Worm (Caenorhabditis elegans) whole organism, L4 larva: ENCODE data around the gene oac-3.

Experiments
- D1046.2 ChIP-seq: fragments of 200-800 bp; sonication (Bioruptor generic); IDR thresholded peaks from 2 replicates; pipeline ENCODE4 v1.3.6; 2022; ENCODE audit warnings: missing genetic modification characterization, missing compliant biosample characterization
- F49E8.2 ChIP-seq: sonication (generic microtip); optimal IDR thresholded peaks from 2 replicates; lab custom pipeline; 2016; ENCODE audit warnings: missing compliant biosample characterization, mild to moderate bottlenecking, missing genetic modification characterization, borderline replicate concordance
- T20F7.1 ChIP-seq: fragments of 200-800 bp; sonication (Bioruptor generic); optimal IDR thresholded peaks from 2 replicates; lab custom pipeline; 2018; ENCODE audit warnings: mild to moderate bottlenecking, missing genetic modification characterization, missing compliant biosample characterization
- Y48G9A.11 ChIP-seq: fragments of 200-800 bp; sonication (Bioruptor generic); IDR thresholded peaks from 2 replicates; pipeline ENCODE4 v1.3.6; 2022; ENCODE audit warnings: missing genetic modification reagents, missing genetic modification characterization, missing compliant biosample characterization
- Y75B8A.6 ChIP-seq: fragments of 200-800 bp; sonication (Bioruptor generic); IDR thresholded peaks from 2 replicates; pipeline ENCODE4 v1.3.6; 2022; ENCODE audit warnings: missing genetic modification reagents, missing genetic modification characterization, missing compliant biosample characterization
- ZK337.2 ChIP-seq: fragments of 200-800 bp; sonication (Bioruptor generic); IDR thresholded peaks from 2 replicates; pipeline ENCODE4 v1.3.6; 2022; ENCODE audit warnings: missing genetic modification reagents, missing genetic modification characterization, missing compliant biosample characterization
- ZK546.5 ChIP-seq, 2 experiments: sonication (generic microtip); optimal IDR thresholded peaks; 2 replicates each; lab custom pipeline; 2017; ENCODE audit warnings: missing biosample characterization in 2 of 2, missing genetic modification characterization in 2 of 2
- aha-1 ChIP-seq: fragments of 150-350 bp; peaks from one replicate; lab custom pipeline; 2014; ENCODE audit warnings: missing biosample characterization, missing genetic modification characterization
- aly-2 ChIP-seq: sonication (generic microtip); optimal IDR thresholded peaks from 2 replicates; lab custom pipeline; 2018; ENCODE audit warnings: missing biosample characterization, missing genetic modification characterization
- attf-4 ChIP-seq: sonication (generic microtip); optimal IDR thresholded peaks from 3 replicates; lab custom pipeline; 2017; ENCODE audit warnings: missing biosample characterization, missing genetic modification characterization
- ceh-28 ChIP-seq: fragments of 150-350 bp; optimal IDR thresholded peaks from 2 replicates; lab custom pipeline; 2014; ENCODE audit warnings: missing biosample characterization, missing genetic modification reagents, missing genetic modification characterization
- ceh-32 ChIP-seq: sonication (generic microtip); optimal IDR thresholded peaks from 2 replicates; lab custom pipeline; 2016; ENCODE audit warnings: mild to moderate bottlenecking, missing genetic modification characterization, missing compliant biosample characterization; ENCODE audit not compliant: poor library complexity
- ceh-44 ChIP-seq: fragments of 200-800 bp; sonication (Bioruptor generic); IDR thresholded peaks from 2 replicates; pipeline ENCODE4 v1.3.6; 2022; ENCODE audit warnings: missing genetic modification reagents, missing genetic modification characterization, missing compliant biosample characterization
- ctbp-1 ChIP-seq: fragments of 200-800 bp; sonication (Bioruptor generic); IDR thresholded peaks from 2 replicates; pipeline ENCODE4 v1.3.6; 2022; ENCODE audit warnings: missing genetic modification reagents, missing genetic modification characterization, missing compliant biosample characterization
- daf-16 ChIP-seq, 3 experiments: sonication (generic microtip); optimal IDR thresholded peaks; 2 replicates each; lab custom pipeline; 2016 to 2017; ENCODE audit warnings: missing genetic modification characterization in 3 of 3, missing genetic modification reagents in 3 of 3, mild to moderate bottlenecking in 2 of 3, missing compliant biosample characterization in 2 of 3, missing biosample characterization in 1 of 3, moderate library complexity in 1 of 3
- daf-8 ChIP-seq: fragments of 200-800 bp; sonication (Bioruptor generic); IDR thresholded peaks from 2 replicates; pipeline ENCODE4 v1.3.6; 2022; ENCODE audit warnings: missing genetic modification characterization, missing compliant biosample characterization
- duxl-1 ChIP-seq: sonication (generic microtip); optimal IDR thresholded peaks from 2 replicates; lab custom pipeline; 2016; ENCODE audit warnings: mild to moderate bottlenecking, missing genetic modification characterization, moderate library complexity, missing compliant biosample characterization; ENCODE audit not compliant: poor library complexity
- egl-43 ChIP-seq: fragments of 200-800 bp; sonication (Bioruptor generic); IDR thresholded peaks from 2 replicates; pipeline ENCODE4 v1.3.6; 2022; ENCODE audit warnings: missing genetic modification reagents, missing genetic modification characterization, missing compliant biosample characterization
- fos-1 ChIP-seq: fragments of 150-350 bp; optimal IDR thresholded peaks from 2 replicates; lab custom pipeline; 2014; ENCODE audit warnings: missing biosample characterization, missing genetic modification characterization
- gei-8 ChIP-seq: fragments of 200-800 bp; sonication (Bioruptor generic); optimal IDR thresholded peaks from 2 replicates; lab custom pipeline; 2018; ENCODE audit warnings: mild to moderate bottlenecking, missing genetic modification characterization, missing compliant biosample characterization
- hif-1 ChIP-seq, 2 experiments: sonication (generic microtip); optimal IDR thresholded peaks; 2 replicates each; lab custom pipeline; 2016 to 2017; ENCODE audit warnings: missing compliant biosample characterization in 2 of 2, missing genetic modification characterization in 2 of 2, missing genetic modification reagents in 2 of 2, missing genotype in 2 of 2, mild to moderate bottlenecking in 1 of 2
- hlh-11 ChIP-seq: fragments of 200-800 bp; sonication (Bioruptor generic); optimal IDR thresholded peaks from 2 replicates; lab custom pipeline; 2018; ENCODE audit warnings: mild to moderate bottlenecking, missing genetic modification characterization, missing compliant biosample characterization
- hlh-30 ChIP-seq: sonication (generic microtip); optimal IDR thresholded peaks from 2 replicates; lab custom pipeline; 2017; ENCODE audit warnings: antibody characterized with exemption, mild to moderate bottlenecking, missing genetic modification characterization, missing compliant biosample characterization; ENCODE audit not compliant: insufficient read depth
- hmg-1.1 ChIP-seq: fragments of 200-800 bp; sonication (Bioruptor generic); IDR thresholded peaks from 2 replicates; pipeline ENCODE4 v1.3.6; 2022; ENCODE audit warnings: missing genetic modification reagents, missing genetic modification characterization, missing compliant biosample characterization
- jun-1 ChIP-seq: fragments of 150-350 bp; optimal IDR thresholded peaks from 2 replicates; lab custom pipeline; 2014; ENCODE audit warnings: missing biosample characterization, missing genetic modification reagents, missing genetic modification characterization
- lin-39 ChIP-seq: fragments of 150-350 bp; optimal IDR thresholded peaks from 2 replicates; lab custom pipeline; 2014; ENCODE audit warnings: missing biosample characterization, missing genetic modification reagents, missing genetic modification characterization
- mdl-1 ChIP-seq, 2 experiments: fragments of 150-350 bp in 1 of 2; sonication (generic microtip) in 1 of 2; optimal IDR thresholded peaks; 2 replicates each; lab custom pipeline; 2014 to 2017; ENCODE audit warnings: missing biosample characterization in 2 of 2, missing genetic modification characterization in 2 of 2
- nhr-102 ChIP-seq: sonication (generic microtip); optimal IDR thresholded peaks from 2 replicates; lab custom pipeline; 2016; ENCODE audit warnings: mild to moderate bottlenecking, missing genetic modification characterization, moderate library complexity, missing compliant biosample characterization
- nhr-11 ChIP-seq: fragments of 150-350 bp; optimal IDR thresholded peaks from 2 replicates; lab custom pipeline; 2014; ENCODE audit warnings: missing biosample characterization, missing genetic modification characterization
- nhr-28 ChIP-seq: fragments of 150-350 bp; optimal IDR thresholded peaks from 2 replicates; lab custom pipeline; 2014; ENCODE audit warnings: missing biosample characterization, missing genetic modification characterization
- nhr-76 ChIP-seq: fragments of 150-350 bp; optimal IDR thresholded peaks from 2 replicates; lab custom pipeline; 2014; ENCODE audit warnings: missing biosample characterization, missing genetic modification characterization
- nhr-77 ChIP-seq: fragments of 150-350 bp; optimal IDR thresholded peaks from 2 replicates; lab custom pipeline; 2014; ENCODE audit warnings: missing biosample characterization, missing genetic modification characterization
- pha-4 ChIP-seq, 2 experiments: fragments of 150-350 bp in 1 of 2; fragments of 200-800 bp in 1 of 2; sonication (Bioruptor generic) in 1 of 2; IDR thresholded peaks in 1 of 2; optimal IDR thresholded peaks in 1 of 2; 2 replicates each; pipeline versions ENCODE4 v1.3.6 to Lab custom; 2014 to 2022; ENCODE audit warnings: missing genetic modification characterization in 2 of 2, missing genetic modification reagents in 2 of 2, missing biosample characterization in 1 of 2, missing compliant biosample characterization in 1 of 2
- spr-3 ChIP-seq: fragments of 200-800 bp; sonication (Bioruptor generic); optimal IDR thresholded peaks from 2 replicates; lab custom pipeline; 2018; ENCODE audit warnings: mild to moderate bottlenecking, missing genetic modification characterization, missing compliant biosample characterization
- tra-1 ChIP-seq: fragments of 200-800 bp; sonication (Bioruptor generic); IDR thresholded peaks from 2 replicates; pipeline ENCODE4 v1.3.6; 2022; ENCODE audit warnings: missing genetic modification reagents, missing genetic modification characterization, missing compliant biosample characterization
- unc-130 ChIP-seq: sonication (generic microtip); optimal IDR thresholded peaks from 2 replicates; lab custom pipeline; 2016; ENCODE audit warnings: missing genetic modification reagents, missing genetic modification characterization, missing compliant biosample characterization
- unc-39 ChIP-seq: sonication (generic microtip); optimal IDR thresholded peaks from 2 replicates; lab custom pipeline; 2017; ENCODE audit warnings: missing biosample characterization, missing genetic modification characterization
- zag-1 ChIP-seq: fragments of 150-350 bp; optimal IDR thresholded peaks from 2 replicates; lab custom pipeline; 2014; ENCODE audit warnings: missing biosample characterization, missing genetic modification characterization
- zfp-3 ChIP-seq: fragments of 200-800 bp; sonication (Bioruptor generic); conservative IDR thresholded peaks from 2 replicates; pipeline ENCODE4 v1.3.6; 2022; ENCODE audit warnings: missing genetic modification reagents, missing genetic modification characterization, missing compliant biosample characterization
- zip-11 ChIP-seq: fragments of 200-800 bp; sonication (Bioruptor generic); IDR thresholded peaks from 2 replicates; pipeline ENCODE4 v1.3.6; 2022; ENCODE audit warnings: missing genetic modification characterization, missing compliant biosample characterization
- zip-2 ChIP-seq: fragments of 150-350 bp; optimal IDR thresholded peaks from 2 replicates; lab custom pipeline; 2014; ENCODE audit warnings: missing biosample characterization, missing genetic modification characterization
- ztf-7 ChIP-seq: fragments of 150-350 bp; optimal IDR thresholded peaks from 2 replicates; lab custom pipeline; 2014; ENCODE audit warnings: missing biosample characterization, missing genetic modification characterization

oac-3 gene

DNA sequence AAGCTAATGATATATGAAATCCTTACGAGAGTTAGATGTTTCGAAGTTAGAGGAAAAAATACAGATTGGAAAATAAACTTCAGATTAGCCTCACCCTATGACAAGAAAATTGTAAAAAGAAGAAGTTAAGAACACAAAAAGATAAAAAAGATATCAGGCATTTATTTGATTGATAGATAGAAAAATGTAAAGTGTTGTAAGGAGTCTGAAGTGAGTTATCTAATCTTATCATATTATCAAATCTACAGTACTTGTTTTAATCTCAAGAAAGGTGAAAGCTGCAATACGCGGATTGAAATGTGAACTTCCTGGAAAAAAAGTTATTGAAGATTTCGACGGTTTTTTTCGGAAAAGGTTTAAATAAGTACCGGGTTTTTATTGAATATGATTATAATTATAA is 36.1 kb downstream of the oac-3 start:
- TF ChIP-seq zip-2 (tag; lab: Kevin White, UChicago) (no peak), nhr-76 (tag; lab: Kevin White, UChicago) (no peak), zfp-3 (GFP tag; lab: Robert Waterston, UW) (no peak), daf-16 (GFP tag; optimal IDR thresholded peaks at IDR 0.05; lab: Kevin White, UChicago) (no peak), daf-16 (tag; optimal IDR thresholded peaks at IDR 0.05; lab: Kevin White, UChicago) (no peak), T20F7.1 (GFP tag; lab: Kevin White, UChicago) (no peak), ZK546.5 (tag; optimal IDR thresholded peaks at IDR 0.05; lab: Kevin White, UChicago) (no peak), nhr-28 (tag; lab: Kevin White, UChicago) (no peak), lin-39 (no peak), ctbp-1 (GFP tag; lab: Robert Waterston, UW) (no peak), D1046.2 (GFP tag; lab: Robert Waterston, UW) (no peak), ZK337.2 (GFP tag; lab: Robert Waterston, UW) (no peak), gei-8 (no peak), aly-2 (tag; lab: Kevin White, UChicago) (no peak), zip-11 (no peak)

DNA sequence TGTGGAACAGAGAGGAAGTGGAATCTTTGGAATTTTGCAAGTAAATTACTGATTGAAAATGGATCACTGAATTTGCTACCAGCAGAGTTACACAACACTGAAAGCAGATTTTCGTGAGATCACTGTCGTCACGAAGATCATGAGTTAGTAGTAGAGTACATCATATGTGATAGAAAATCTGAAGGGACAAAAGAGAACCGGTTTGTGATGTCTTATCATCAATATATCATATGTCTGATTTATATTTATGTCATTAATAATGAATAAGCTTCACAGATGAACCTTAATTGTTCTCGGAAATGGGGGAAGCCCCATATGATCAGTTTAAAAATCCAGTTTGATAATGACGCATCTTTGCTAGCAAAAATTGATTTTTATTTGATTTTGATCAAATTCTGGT is 36.7 kb downstream of the oac-3 start:
- TF ChIP-seq pha-4 (GFP tag; IDR thresholded peaks at IDR 0.05; lab: Robert Waterston, UW) (no peak), pha-4 (tag; optimal IDR thresholded peaks at IDR 0.05; lab: Kevin White, UChicago) (no peak), hif-1 (tag; optimal IDR thresholded peaks at IDR 0.05; lab: Kevin White, UChicago) (no peak), attf-4 (no peak), nhr-28 (tag; lab: Kevin White, UChicago) (peak; percentile 33), mdl-1 (tag; optimal IDR thresholded peaks at IDR 0.05; lab: Kevin White, UChicago) (peak in 1 of 2 experiments; percentile 44), hlh-30 (peak; percentile 70), aha-1 (peak; percentile 23)
- TF ChIP-seq, all 104 proteins: peak for 4

DNA sequence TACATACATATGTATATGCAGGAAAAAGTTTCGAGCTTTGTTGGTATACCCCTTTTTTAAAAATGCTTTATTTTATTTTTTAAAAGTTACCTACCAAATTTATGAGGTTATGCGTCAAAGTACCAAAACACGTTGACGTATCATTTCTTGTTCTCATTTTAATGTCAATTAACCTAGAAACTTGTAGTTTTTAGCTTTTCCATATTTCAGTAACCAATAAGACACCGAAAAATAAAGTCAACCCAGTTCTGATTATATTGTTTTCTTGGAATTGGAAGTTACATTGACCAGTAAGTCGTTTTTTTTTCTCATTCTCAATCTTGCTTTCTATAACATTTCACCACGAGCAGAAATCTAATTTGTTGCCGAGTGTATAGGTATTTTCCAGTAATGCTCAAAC is 37.5 kb downstream of the oac-3 start, which contains the start of gene srw-145:
Gene srw-145 (plus strand): TSS at position 301 of the 400 bp plus-strand sequence.
- TF ChIP-seq egl-43 (no peak), aha-1 (peak; percentile 41), daf-16 (GFP tag; optimal IDR thresholded peaks at IDR 0.05; lab: Kevin White, UChicago) (no peak), daf-16 (tag; optimal IDR thresholded peaks at IDR 0.05; lab: Kevin White, UChicago) (no peak), ztf-7 (no peak), Y48G9A.11 (GFP tag; lab: Robert Waterston, UW) (no peak), nhr-11 (peak; percentile 6)
- TF ChIP-seq, all 104 proteins: peak for 2

DNA sequence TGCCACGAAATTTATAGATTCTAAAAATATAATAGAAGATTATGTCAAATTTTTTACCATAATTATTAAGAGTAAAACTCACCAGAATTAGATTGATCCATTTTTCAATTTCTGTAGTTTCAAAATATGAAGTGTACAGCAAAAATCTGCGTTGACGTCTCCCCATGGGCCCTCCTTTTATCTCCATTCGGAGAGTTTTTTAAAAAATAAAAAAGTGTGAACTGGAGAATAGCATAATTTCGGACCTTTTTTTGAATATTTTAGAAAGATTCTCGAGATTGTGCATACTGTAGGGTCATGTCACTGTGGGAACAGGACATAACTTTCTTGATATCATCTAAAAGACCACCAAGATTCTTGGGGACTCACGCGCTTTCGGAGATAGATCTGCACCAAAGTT is 42.8 kb downstream of the oac-3 start, which contains the start of gene dpr-1:
Gene dpr-1 (minus strand): TSS at position 101 of the 400 bp plus-strand sequence.
- no peak for TF ChIP-seq ceh-32 (tag; lab: Kevin White, UChicago)
- no peak for TF ChIP-seq ceh-28 (tag; lab: Kevin White, UChicago)
- no peak for TF ChIP-seq gei-8
- TF ChIP-seq nhr-76 (tag; lab: Kevin White, UChicago), result no peak
- no peak for TF ChIP-seq zip-2 (tag; lab: Kevin White, UChicago)
- TF ChIP-seq zag-1 (tag; lab: Kevin White, UChicago), result no peak
- no peak for TF ChIP-seq aha-1

DNA sequence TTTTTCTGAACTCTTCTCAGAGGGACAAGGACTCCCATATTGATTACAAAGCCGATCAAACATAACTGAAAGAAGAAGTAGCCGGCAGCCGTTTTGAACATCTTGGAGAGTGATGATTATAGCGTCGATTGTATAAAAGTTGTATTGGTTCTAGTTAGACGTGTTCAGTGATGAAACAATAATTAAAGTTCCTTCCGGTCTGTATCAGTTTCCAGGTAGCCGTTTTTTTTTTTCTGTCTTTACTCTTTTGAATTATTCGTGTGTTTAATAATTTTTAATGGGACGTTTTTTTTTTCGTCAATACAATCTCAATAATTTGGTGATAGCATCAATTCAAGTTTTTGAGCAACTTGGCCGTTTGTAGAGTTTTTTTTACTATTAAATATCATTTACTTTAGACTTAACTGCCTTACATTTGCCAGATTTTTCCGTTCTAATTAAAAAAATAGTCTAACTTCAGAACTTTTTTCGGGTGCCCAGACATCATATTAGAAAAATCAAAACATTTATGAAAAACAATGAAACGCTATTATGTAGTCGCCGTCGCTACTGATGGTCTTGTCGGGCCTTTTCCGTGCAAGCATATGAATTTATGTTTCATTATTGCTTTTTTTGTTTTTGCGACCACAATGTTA is 47.2 kb downstream of the oac-3 start, which contains the start of the genes srx-10 and clec-226:
Gene srx-10 (minus strand): TSS at position 101 of the 635 bp plus-strand sequence.
Gene clec-226 (plus strand): TSS at position 585 of the 635 bp plus-strand sequence.
- TF ChIP-seq daf-8 (GFP tag; lab: Robert Waterston, UW), result no peak
- no peak for TF ChIP-seq nhr-102 (tag; lab: Kevin White, UChicago)
- TF ChIP-seq ceh-44, result no peak
- TF ChIP-seq nhr-77 (tag; lab: Kevin White, UChicago), result no peak
- no peak for TF ChIP-seq tra-1 (GFP tag; lab: Robert Waterston, UW)
- no peak for TF ChIP-seq T20F7.1 (GFP tag; lab: Kevin White, UChicago)
- no peak for TF ChIP-seq aha-1
- TF ChIP-seq unc-130, result no peak
- TF ChIP-seq hmg-1.1 (GFP tag; lab: Robert Waterston, UW), result no peak
- no peak for TF ChIP-seq unc-39
- no peak for TF ChIP-seq hlh-30
- no peak for TF ChIP-seq jun-1 (tag; lab: Kevin White, UChicago)
- TF ChIP-seq Y75B8A.6 (GFP tag; lab: Robert Waterston, UW), result no peak
- TF ChIP-seq duxl-1, result no peak
- TF ChIP-seq spr-3 (GFP tag; lab: Kevin White, UChicago), result no peak
- no peak for TF ChIP-seq F49E8.2 (tag; lab: Kevin White, UChicago)
- no peak for TF ChIP-seq fos-1
- no peak for TF ChIP-seq hlh-11 (tag; lab: Kevin White, UChicago)
